Fruit fly (Drosophila melanogaster): Measurements from ENCODE around the gene mge.

The mge gene

DNA sequence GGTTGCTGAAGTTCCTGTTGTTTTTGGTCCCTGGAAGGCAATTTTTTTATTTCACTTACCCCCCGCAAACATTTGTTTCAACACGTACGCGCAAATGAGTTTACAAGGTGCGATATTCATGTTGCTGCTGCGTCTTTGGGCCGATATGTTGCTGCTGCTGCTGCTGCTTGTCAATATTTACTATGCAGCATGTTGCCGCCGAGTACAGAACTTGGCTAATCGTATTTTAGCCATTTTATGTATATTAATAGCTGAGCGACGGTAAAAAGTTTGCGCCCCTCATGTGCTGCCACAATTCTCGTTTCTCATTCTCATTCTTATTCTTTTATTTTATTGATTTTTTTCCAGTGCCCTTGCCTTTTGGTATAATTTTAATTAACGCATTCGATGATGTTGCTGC lies 43.3 kb downstream of the mge start:
- TF ChIP-seq CTCF (optimal IDR thresholded peaks at IDR 0.05) = no peak

DNA sequence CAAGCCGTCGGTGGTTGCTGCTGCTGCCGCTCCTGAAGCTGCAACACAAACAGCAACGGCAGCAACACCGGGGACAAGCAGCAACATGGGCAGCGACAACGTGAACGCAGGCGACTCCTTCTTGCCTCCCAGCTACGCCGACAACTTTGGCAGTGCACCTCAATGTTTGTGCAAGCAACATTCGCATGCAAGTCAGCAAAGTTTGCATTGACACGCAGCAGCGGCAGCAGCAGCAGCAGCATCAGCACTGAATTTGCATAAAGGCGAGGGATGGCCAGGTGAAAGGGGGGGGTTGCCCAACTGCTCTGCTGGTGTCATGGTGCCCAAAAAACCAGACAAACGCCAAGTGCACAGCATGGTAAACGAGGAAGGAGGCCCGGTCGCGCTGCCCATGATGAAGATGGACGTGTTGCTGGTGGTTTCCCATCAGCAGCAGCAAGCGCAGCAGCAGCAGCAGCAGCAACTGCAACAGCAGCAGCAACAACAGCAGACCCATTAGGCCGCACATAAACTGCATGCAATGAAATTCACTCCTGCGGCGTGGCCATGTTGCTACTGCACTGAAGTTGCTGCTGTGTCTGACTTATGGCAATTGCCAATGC lies 44.3 kb downstream of the mge start:
- TF ChIP-seq CG8478 (optimal IDR thresholded peaks at IDR 0.05) (no peak), CTCF (optimal IDR thresholded peaks at IDR 0.05) (no peak)

DNA sequence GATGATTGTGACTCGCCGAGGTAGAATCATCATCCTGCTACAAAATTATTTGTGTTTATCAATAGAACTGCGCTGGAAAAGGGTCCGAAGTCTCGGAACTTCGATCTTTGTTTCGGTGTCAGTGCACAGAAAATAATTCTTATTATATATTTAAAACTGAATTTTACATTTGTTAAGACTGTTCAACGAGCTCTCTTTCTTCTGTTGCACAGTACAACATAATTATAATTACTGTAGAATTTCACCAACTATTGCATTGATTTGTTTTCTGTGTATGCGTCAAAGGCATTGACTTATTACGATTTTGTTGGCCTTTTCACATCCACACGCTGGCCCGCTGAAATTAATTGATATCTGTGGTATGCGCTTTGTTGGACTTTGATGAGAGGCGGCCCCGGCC lies 46.3 kb downstream of the mge start:
- TF ChIP-seq CG8478 (optimal IDR thresholded peaks at IDR 0.05) (no peak), CTCF (optimal IDR thresholded peaks at IDR 0.05) (no peak)

DNA sequence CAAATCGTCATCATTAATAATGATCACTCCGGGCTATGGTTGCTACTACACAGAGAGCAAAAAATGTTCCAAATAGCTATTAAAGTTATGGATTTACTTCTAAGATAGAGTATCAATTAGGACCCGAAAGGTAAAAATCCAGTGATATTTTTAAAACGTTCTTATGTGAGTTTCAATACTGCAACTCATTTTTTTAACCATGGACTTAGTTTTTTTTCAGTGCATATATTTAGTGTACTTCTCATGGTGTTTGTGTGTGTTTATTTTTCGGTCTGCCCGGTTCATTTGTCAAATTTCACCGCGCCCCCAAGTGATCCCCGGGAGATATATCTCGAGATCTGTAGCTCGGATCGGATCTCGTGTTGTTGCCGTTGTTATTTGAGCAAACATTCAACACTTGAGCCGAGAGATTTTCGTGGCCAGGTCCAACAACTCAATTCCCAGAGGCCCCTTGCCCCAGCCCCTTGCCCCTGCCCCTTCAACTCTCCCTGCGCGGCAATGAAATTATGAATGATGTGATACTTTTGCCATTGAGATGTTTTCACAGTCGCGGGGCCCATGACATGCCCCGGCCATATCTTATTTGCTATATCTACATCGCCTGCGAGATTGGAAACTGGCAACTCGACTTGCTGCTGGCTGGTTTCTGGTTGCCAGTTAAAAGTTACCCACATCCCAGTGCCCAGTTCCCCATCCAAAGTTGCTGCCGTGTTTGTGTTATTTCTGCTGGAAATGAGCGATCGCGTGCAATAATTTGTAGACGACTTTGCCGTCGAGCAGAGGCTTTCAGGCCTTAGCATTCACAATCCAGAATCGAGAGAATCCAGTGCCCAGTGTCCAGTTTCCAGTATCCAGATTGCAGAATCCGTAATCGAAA lies 47.0 kb downstream of the mge start:
- no peak for TF ChIP-seq CG8478 (optimal IDR thresholded peaks at IDR 0.05)

Measured in S2 (cell line).